Fruit fly (Drosophila melanogaster) S2 (cell line): Measurements from ENCODE around the gene Manf.

Source experiments
- CG8478 ChIP-seq: fragments of >200 bp; optimal IDR thresholded peaks from 2 replicates; lab custom pipeline; 2018
- CTCF ChIP-seq, 2 experiments: fragments of >200 bp; optimal IDR thresholded peaks; 2 replicates each; lab custom pipeline; 2018

DNA sequence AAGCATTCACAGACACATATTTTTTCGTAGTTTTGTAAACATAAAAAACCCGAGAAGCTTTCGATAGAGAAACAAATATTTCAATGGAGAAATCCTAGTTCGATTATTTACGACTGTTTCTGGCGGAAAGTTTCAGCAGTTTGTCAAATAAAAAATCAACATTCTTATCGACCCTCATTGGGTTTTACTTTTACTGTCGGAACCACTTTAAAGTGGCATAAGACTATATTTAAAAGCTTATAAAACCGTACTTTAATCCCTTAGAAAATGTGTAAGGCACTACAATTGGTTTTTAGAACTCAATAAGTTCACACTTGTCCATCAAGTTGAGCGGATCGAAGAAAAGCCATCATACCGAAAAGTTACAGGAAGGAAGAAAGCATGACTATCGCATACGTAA lies 24.0 kb upstream of the Manf start, which contains the start of gene CG17929:
- TF ChIP-seq CG8478 (lab: Kevin White, UChicago) (no peak), CTCF (optimal IDR thresholded peaks at IDR 0.05; lab: Kevin White, UChicago) (no peak)
